Worm (Caenorhabditis elegans): ENCODE measurements around the gene F46B6.9.

The F46B6.9 gene

DNA sequence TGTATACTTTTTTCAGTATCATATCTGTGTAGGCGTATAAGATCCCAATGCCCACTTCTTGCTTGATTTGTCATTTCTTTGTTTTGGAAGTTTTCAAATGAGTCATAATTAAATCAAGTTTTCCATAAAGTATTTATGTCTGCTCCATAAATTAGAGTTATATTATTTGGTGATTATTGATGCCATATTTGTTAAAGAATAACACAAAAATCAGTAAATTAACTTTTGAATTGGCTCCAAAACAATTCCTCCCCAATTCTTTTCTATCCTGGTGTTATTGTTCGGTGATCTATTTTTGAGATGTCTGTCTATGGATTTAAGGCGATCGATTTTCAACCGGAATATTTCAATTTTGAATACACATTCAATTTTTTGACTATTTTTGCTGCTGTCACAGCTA lies 8.5 kb downstream of the F46B6.9 start, which contains the start of gene sru-37:
TSS of gene sru-37 (plus strand) at position 301 of the 400 bp plus-strand sequence.
- no peak for TF ChIP-seq madf-8 (GFP tag; conservative IDR thresholded peaks at IDR 0.05)
- no peak for TF ChIP-seq F37B4.10 (GFP tag; IDR thresholded peaks at IDR 0.05)
- TF ChIP-seq snpc-1.3 (tag; optimal IDR thresholded peaks at IDR 0.05; ENCODE audit: insufficient read depth), result no peak
- no peak for TF ChIP-seq attf-3 (GFP tag; conservative IDR thresholded peaks at IDR 0.05)

DNA sequence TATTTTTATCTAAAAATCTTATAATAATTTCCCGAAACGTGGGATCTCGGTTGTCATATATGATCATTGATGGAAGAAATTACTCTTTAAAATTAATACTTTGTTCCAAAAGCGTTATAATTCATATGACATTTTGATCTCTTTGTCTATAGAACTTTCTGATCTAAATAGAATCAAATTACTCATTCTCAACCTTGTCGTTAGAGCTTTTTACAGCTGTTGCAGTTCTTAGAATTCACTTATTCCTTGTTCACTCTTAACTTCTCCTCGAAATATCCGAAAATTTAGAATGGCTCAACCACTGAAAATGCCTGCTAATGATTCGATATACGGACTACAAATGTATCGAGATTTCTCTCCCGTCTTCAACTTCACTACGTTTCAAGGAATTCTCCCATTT lies 14.5 kb downstream of the F46B6.9 start, which contains the start of gene sru-29:
TSS of gene sru-29 (plus strand) at position 301 of the 400 bp plus-strand sequence.
- no peak for TF ChIP-seq nhr-120 (GFP tag; IDR thresholded peaks at IDR 0.05)
- no peak for TF ChIP-seq B0035.1 (tag; optimal IDR thresholded peaks at IDR 0.05)

DNA sequence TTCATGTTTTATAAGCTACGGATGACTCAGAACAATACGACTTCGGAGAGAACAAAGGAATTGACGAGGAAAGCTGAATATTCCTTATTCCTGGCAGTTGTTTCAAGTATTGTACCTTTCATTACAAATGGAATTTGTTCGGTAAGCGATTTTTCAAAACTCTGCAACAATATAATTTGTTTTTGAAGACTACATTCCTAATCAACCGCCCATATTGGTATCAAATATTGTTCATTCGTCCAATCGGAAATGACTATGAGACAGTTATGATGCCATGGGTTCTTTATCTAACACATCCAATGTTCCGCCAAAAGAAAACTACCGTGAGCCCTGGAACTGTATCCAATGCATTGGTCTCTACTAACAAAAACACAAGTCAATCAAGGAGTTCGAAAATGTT lies 15.6 kb downstream of the F46B6.9 start:
- TF ChIP-seq cebp-2 (GFP tag; IDR thresholded peaks at IDR 0.05), result no peak
- no peak for TF ChIP-seq egrh-3 (GFP tag; IDR thresholded peaks at IDR 0.05)
- no peak for TF ChIP-seq pha-4 (tag; optimal IDR thresholded peaks at IDR 0.05)
- TF ChIP-seq snpc-1.3 (tag; optimal IDR thresholded peaks at IDR 0.05; ENCODE audit: insufficient read depth), result no peak
- TF ChIP-seq ceh-58 (GFP tag; IDR thresholded peaks at IDR 0.05), result no peak
- no peak for TF ChIP-seq nhr-90 (tag; optimal IDR thresholded peaks at IDR 0.05)
- no peak for TF ChIP-seq T07F8.4 (tag; optimal IDR thresholded peaks at IDR 0.05)
- no peak for TF ChIP-seq lin-40 (tag; optimal IDR thresholded peaks at IDR 0.05)
- no peak for TF ChIP-seq die-1 (tag; optimal IDR thresholded peaks at IDR 0.05)
- TF ChIP-seq let-526 (GFP tag; IDR thresholded peaks at IDR 0.05), result no peak
- TF ChIP-seq sea-2 (GFP tag; IDR thresholded peaks at IDR 0.05), result no peak
- no peak for TF ChIP-seq let-607 (tag; optimal IDR thresholded peaks at IDR 0.05)
- no peak for TF ChIP-seq F55B11.4 (tag; optimal IDR thresholded peaks at IDR 0.05; ENCODE audit: borderline replicate concordance, insufficient read depth)
- TF ChIP-seq madf-8 (GFP tag; conservative IDR thresholded peaks at IDR 0.05), result no peak
- no peak for TF ChIP-seq ztf-22 (GFP tag; optimal IDR thresholded peaks at IDR 0.05)
- no peak for TF ChIP-seq madf-6 (GFP tag; IDR thresholded peaks at IDR 0.05)

DNA sequence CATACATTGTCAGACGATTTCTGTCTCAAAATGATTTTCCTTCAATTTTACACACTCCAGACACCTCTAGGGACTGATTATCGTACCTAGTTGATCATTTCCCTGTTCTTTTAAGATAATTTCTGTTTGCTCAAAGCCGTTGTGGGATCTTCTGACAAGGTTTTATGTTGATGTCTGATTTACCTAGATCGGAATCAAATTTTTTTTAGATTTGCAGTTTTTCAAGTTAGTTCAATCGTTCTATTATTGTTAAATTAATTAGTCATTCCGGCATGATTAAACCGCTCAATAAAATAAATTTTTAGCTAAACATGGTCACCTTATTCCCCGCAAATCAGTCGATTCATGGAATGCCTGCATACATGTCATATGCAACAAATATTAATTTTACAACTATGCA lies 16.9 kb downstream of the F46B6.9 start, which contains the start of gene sru-30:
TSS of gene sru-30 (plus strand) at position 301 of the 400 bp plus-strand sequence.
- TF ChIP-seq lsy-27 (tag; optimal IDR thresholded peaks at IDR 0.05; ENCODE audit: borderline replicate concordance, insufficient read depth), result no peak
- TF ChIP-seq F57A8.1 (GFP tag; optimal IDR thresholded peaks at IDR 0.05), result no peak

DNA sequence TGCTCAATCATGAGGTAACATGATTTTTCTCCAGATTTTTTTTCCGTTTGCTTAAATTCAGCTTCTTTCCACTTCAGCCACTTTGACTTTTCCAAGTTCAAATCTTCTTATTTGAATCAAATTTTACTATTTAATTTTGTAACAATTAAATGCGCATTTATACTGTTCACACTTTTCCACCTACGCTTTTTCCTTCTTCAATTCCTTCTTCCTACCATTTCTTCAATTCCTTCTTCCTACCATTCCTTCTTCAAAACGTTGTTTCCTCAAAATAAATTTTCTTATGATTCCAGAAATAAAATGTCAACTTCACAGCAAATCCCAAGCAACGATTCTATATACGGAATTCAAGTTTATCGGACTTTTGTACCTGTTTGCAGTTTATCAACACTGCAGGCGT lies 19.7 kb downstream of the F46B6.9 start, which contains the start of gene sru-31:
TSS of gene sru-31 (plus strand) at position 301 of the 400 bp plus-strand sequence.
- no peak for TF ChIP-seq F23B12.7 (tag; optimal IDR thresholded peaks at IDR 0.05; ENCODE audit: insufficient read depth)

DNA sequence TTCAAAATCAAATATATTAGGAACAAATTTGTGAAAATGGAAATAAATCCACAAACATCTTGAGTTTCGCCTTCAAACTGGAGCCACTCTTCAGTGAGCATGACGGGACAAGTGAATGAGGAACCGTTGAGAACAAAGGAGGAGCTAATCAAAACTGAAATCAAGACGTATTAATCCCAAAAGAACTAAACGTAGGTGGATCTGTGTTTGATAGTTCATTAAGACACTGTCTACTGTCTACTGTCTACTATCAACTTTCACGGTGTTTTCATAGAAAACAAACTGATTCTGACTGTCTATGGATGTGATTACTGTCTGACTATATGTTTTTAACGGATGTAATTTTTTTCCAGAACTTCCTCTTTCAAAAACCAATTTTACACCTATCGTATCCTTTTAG lies 25.1 kb downstream of the F46B6.9 start, which contains the start of gene str-193:
TSS of gene str-193 (minus strand) at position 101 of the 400 bp plus-strand sequence.
- TF ChIP-seq snpc-1.3 (tag; optimal IDR thresholded peaks at IDR 0.05; ENCODE audit: insufficient read depth) (no peak), tbx-9 (tag; optimal IDR thresholded peaks at IDR 0.05; ENCODE audit: borderline replicate concordance) (no peak), cebp-2 (GFP tag; IDR thresholded peaks at IDR 0.05) (no peak), madf-6 (GFP tag; IDR thresholded peaks at IDR 0.05) (no peak), xnd-1 (tag; optimal IDR thresholded peaks at IDR 0.05) (no peak), C17E4.6 (GFP tag; IDR thresholded peaks at IDR 0.05) (no peak), pha-4 (tag; optimal IDR thresholded peaks at IDR 0.05) (no peak), let-526 (GFP tag; IDR thresholded peaks at IDR 0.05) (no peak), mes-4 (tag; optimal IDR thresholded peaks at IDR 0.05) (no peak)

Measured in whole organism, young adult.